Fruit fly (Drosophila melanogaster) whole organism, adult: ENCODE results near the gene NT1.

Experiments
- CG11617 ChIP-seq: fragments of 200-800 bp; sonication (Bioruptor generic); optimal IDR thresholded peaks from 2 replicates; lab custom pipeline; 2017; ENCODE audit warnings: mild to moderate bottlenecking, missing biosample characterization, missing genetic modification reagents, missing genetic modification characterization
- CG12768 ChIP-seq: fragments of 200-800 bp; sonication (Bioruptor generic); optimal IDR thresholded peaks from 2 replicates; lab custom pipeline; 2017; ENCODE audit warnings: missing biosample characterization, missing genetic modification characterization, mild to moderate bottlenecking, moderate library complexity, missing genetic modification reagents
- CG14711 ChIP-seq: fragments of 200-800 bp; sonication (Bioruptor generic); optimal IDR thresholded peaks from 2 replicates; lab custom pipeline; 2018; ENCODE audit warnings: missing biosample characterization, mild to moderate bottlenecking, missing genetic modification characterization, moderate library complexity
- CG1620 ChIP-seq: fragments of 200-800 bp; sonication (Bioruptor generic); optimal IDR thresholded peaks from 2 replicates; lab custom pipeline; 2016; ENCODE audit warnings: missing biosample characterization, missing genetic modification characterization
- CG33017 ChIP-seq: fragments of 200-800 bp; sonication (Bioruptor generic); optimal IDR thresholded peaks from 2 replicates; lab custom pipeline; 2018; ENCODE audit warnings: missing biosample characterization, mild to moderate bottlenecking, missing genetic modification characterization, moderate library complexity
- CG5204 ChIP-seq: fragments of 200-800 bp; sonication (Bioruptor generic); optimal IDR thresholded peaks from 2 replicates; lab custom pipeline; 2016; ENCODE audit warnings: missing biosample characterization, missing genetic modification characterization
- CG7045 ChIP-seq: fragments of 200-800 bp; sonication (Bioruptor generic); optimal IDR thresholded peaks from 2 replicates; lab custom pipeline; 2017; ENCODE audit warnings: missing biosample characterization, mild to moderate bottlenecking, missing genetic modification characterization
- CG7101 ChIP-seq: fragments of 200-800 bp; sonication (Bioruptor generic); optimal IDR thresholded peaks from 2 replicates; lab custom pipeline; 2018; ENCODE audit warnings: missing biosample characterization, mild to moderate bottlenecking, missing genetic modification characterization, moderate library complexity
- Clk ChIP-seq: fragments of 200-800 bp; sonication (Bioruptor generic); optimal IDR thresholded peaks from 2 replicates; lab custom pipeline; 2017; ENCODE audit warnings: missing biosample characterization, missing genetic modification characterization
- Crg-1 ChIP-seq: fragments of 200-800 bp; sonication (Bioruptor generic); optimal IDR thresholded peaks from 2 replicates; lab custom pipeline; 2016; ENCODE audit warnings: missing biosample characterization, missing genetic modification characterization
- Hr96 ChIP-seq: fragments of 200-800 bp; sonication (Bioruptor generic); optimal IDR thresholded peaks from 2 replicates; lab custom pipeline; 2016; ENCODE audit warnings: missing biosample characterization, missing genetic modification characterization
- Mnt ChIP-seq: fragments of 200-800 bp; sonication (Bioruptor generic); optimal IDR thresholded peaks from 2 replicates; lab custom pipeline; 2016; ENCODE audit warnings: missing biosample characterization, mild to moderate bottlenecking, missing genetic modification characterization
- bab1 ChIP-seq: fragments of 200-800 bp; sonication (Bioruptor generic); optimal IDR thresholded peaks from 3 replicates; lab custom pipeline; 2019; ENCODE audit warnings: missing biosample characterization, mild to moderate bottlenecking, missing genetic modification characterization, moderate library complexity
- cic ChIP-seq: fragments of 200-800 bp; sonication (Bioruptor generic); optimal IDR thresholded peaks from 2 replicates; lab custom pipeline; 2017; ENCODE audit warnings: missing biosample characterization, mild to moderate bottlenecking, missing genetic modification characterization, moderate library complexity
- cnc ChIP-seq, 2 experiments: fragments of >200 bp; optimal IDR thresholded peaks; 2 replicates each; lab custom pipeline; 2017
- kay ChIP-seq: fragments of 200-800 bp; sonication (Bioruptor generic); peaks from one replicate; lab custom pipeline; 2016; ENCODE audit warnings: missing biosample characterization, missing genetic modification characterization, borderline replicate concordance
- ovo ChIP-seq: fragments of 200-800 bp; sonication (Bioruptor generic); optimal IDR thresholded peaks from 2 replicates; lab custom pipeline; 2016; ENCODE audit warnings: missing biosample characterization, missing genetic modification characterization
- pad ChIP-seq: fragments of 200-800 bp; sonication (Bioruptor generic); optimal IDR thresholded peaks from 3 replicates; lab custom pipeline; 2017; ENCODE audit warnings: missing biosample characterization, missing genetic modification characterization, mild to moderate bottlenecking, moderate library complexity, missing genetic modification reagents
- tj ChIP-seq: fragments of 200-800 bp; sonication (Bioruptor generic); optimal IDR thresholded peaks from 3 replicates; lab custom pipeline; 2017; ENCODE audit warnings: missing biosample characterization, mild to moderate bottlenecking, missing genetic modification characterization, moderate library complexity
- toe ChIP-seq: fragments of 200-800 bp; sonication (Bioruptor generic); optimal IDR thresholded peaks from 2 replicates; lab custom pipeline; 2016; ENCODE audit warnings: missing biosample characterization, missing genetic modification characterization

Gene NT1

dm6 chr3L:4551810-4552209, 43.6 kb upstream of the NT1 start:
- no peak for TF ChIP-seq CG7101 (tag; lab: Kevin White, UChicago)
- TF ChIP-seq CG33017: no peak
- no peak for TF ChIP-seq bab1 (GFP tag; lab: Kevin White, UChicago)
- no peak for TF ChIP-seq Crg-1 (GFP tag; lab: Kevin White, UChicago)
- TF ChIP-seq kay: no peak
- TF ChIP-seq CG12768 (GFP tag; lab: Kevin White, UChicago): no peak
- TF ChIP-seq CG5204 (GFP tag; lab: Kevin White, UChicago): no peak
- no peak for TF ChIP-seq Hr96
- no peak for TF ChIP-seq CG7045 (GFP tag; lab: Kevin White, UChicago)
- TF ChIP-seq ovo (GFP tag; lab: Kevin White, UChicago): no peak

- TF ChIP-seq CG7045 (GFP tag; lab: Kevin White, UChicago) (no peak), CG14711 (tag; lab: Kevin White, UChicago) (no peak), Crg-1 (GFP tag; lab: Kevin White, UChicago) (no peak), kay (no peak), cic (GFP tag; lab: Kevin White, UChicago) (peak; percentile 27)
Measured at dm6 chr3L:4550153-4550802, 42.0 kb upstream of the NT1 start.

dm6 chr3L:4549341-4549740, 41.1 kb upstream of the NT1 start:
- TF ChIP-seq Hr96 (no peak), CG12768 (GFP tag; lab: Kevin White, UChicago) (no peak), CG33017 (no peak), CG7101 (tag; lab: Kevin White, UChicago) (no peak), tj (GFP tag; lab: Kevin White, UChicago) (no peak), ovo (GFP tag; lab: Kevin White, UChicago) (no peak), kay (no peak), toe (GFP tag; lab: Kevin White, UChicago) (no peak)

dm6 chr3L:4548380-4548779, 40.1 kb upstream of the NT1 start:
- TF ChIP-seq Crg-1 (GFP tag; lab: Kevin White, UChicago) (no peak), bab1 (GFP tag; lab: Kevin White, UChicago) (no peak), ovo (GFP tag; lab: Kevin White, UChicago) (no peak), Clk (GFP tag; lab: Kevin White, UChicago) (no peak), pad (GFP tag; lab: Kevin White, UChicago) (no peak), CG1620 (GFP tag; lab: Kevin White, UChicago) (no peak), CG7045 (GFP tag; lab: Kevin White, UChicago) (no peak), Mnt (GFP tag; lab: Kevin White, UChicago) (no peak), tj (GFP tag; lab: Kevin White, UChicago) (no peak), Hr96 (no peak), CG12768 (GFP tag; lab: Kevin White, UChicago) (no peak), cic (GFP tag; lab: Kevin White, UChicago) (no peak), cnc (optimal IDR thresholded peaks at IDR 0.05; lab: Kevin White, UChicago) (no peak), kay (no peak), CG11617 (GFP tag; lab: Kevin White, UChicago) (no peak), CG14711 (tag; lab: Kevin White, UChicago) (no peak), CG33017 (no peak), CG7101 (tag; lab: Kevin White, UChicago) (no peak), toe (GFP tag; lab: Kevin White, UChicago) (no peak), CG5204 (GFP tag; lab: Kevin White, UChicago) (no peak)

dm6 chr3L:4546650-4547049, 38.4 kb upstream of the NT1 start:
- TF ChIP-seq CG11617 (GFP tag; lab: Kevin White, UChicago) (no peak), CG12768 (GFP tag; lab: Kevin White, UChicago) (no peak), kay (no peak), Crg-1 (GFP tag; lab: Kevin White, UChicago) (no peak), Hr96 (no peak), Clk (GFP tag; lab: Kevin White, UChicago) (no peak), toe (GFP tag; lab: Kevin White, UChicago) (no peak), tj (GFP tag; lab: Kevin White, UChicago) (no peak), CG1620 (GFP tag; lab: Kevin White, UChicago) (no peak), cic (GFP tag; lab: Kevin White, UChicago) (no peak), CG5204 (GFP tag; lab: Kevin White, UChicago) (no peak), CG33017 (no peak), pad (GFP tag; lab: Kevin White, UChicago) (no peak)

- no peak for TF ChIP-seq bab1 (GFP tag; lab: Kevin White, UChicago)
- TF ChIP-seq cic (GFP tag; lab: Kevin White, UChicago): no peak
- TF ChIP-seq CG14711 (tag; lab: Kevin White, UChicago): no peak
- no peak for TF ChIP-seq kay
- no peak for TF ChIP-seq Crg-1 (GFP tag; lab: Kevin White, UChicago)
- TF ChIP-seq tj (GFP tag; lab: Kevin White, UChicago): no peak
- no peak for TF ChIP-seq CG12768 (GFP tag; lab: Kevin White, UChicago)
- TF ChIP-seq CG11617 (GFP tag; lab: Kevin White, UChicago): no peak
- TF ChIP-seq CG5204 (GFP tag; lab: Kevin White, UChicago): no peak
Measured at dm6 chr3L:4545731-4546130, 37.5 kb upstream of the NT1 start.
